Worm (Caenorhabditis elegans) whole organism, young adult: ENCODE results near the gene B0024.15.

Source experiments
- B0035.1 ChIP-seq: sonication (generic microtip); optimal IDR thresholded peaks from 2 replicates; lab custom pipeline; 2016; ENCODE audit warnings: missing genetic modification characterization, mild to moderate bottlenecking, missing compliant biosample characterization, missing genotype, missing genetic modification reagents
- B0261.1 ChIP-seq: sonication (generic microtip); optimal IDR thresholded peaks from 2 replicates; lab custom pipeline; 2016; ENCODE audit warnings: mild to moderate bottlenecking, missing genetic modification characterization, moderate library complexity, missing compliant biosample characterization
- C06A6.2 ChIP-seq: fragments of 200-800 bp; sonication (Bioruptor generic); conservative IDR thresholded peaks from 2 replicates; pipeline ENCODE4 v1.3.6; 2022; ENCODE audit warnings: missing genetic modification characterization, missing compliant biosample characterization
- D2030.7 ChIP-seq: fragments of 200-800 bp; sonication (Bioruptor generic); IDR thresholded peaks from 2 replicates; pipeline ENCODE4 v1.3.6; 2022; ENCODE audit warnings: missing genetic modification reagents, missing genetic modification characterization, missing compliant biosample characterization
- F10E7.11 ChIP-seq: sonication (generic microtip); optimal IDR thresholded peaks from 2 replicates; lab custom pipeline; 2017; ENCODE audit warnings: mild to moderate bottlenecking, missing genetic modification characterization, moderate library complexity, missing compliant biosample characterization
- F22D6.2 ChIP-seq: sonication (generic microtip); optimal IDR thresholded peaks from 2 replicates; lab custom pipeline; 2016; ENCODE audit warnings: mild to moderate bottlenecking, missing genetic modification characterization, missing compliant biosample characterization
- F23B12.7 ChIP-seq: sonication (generic microtip); optimal IDR thresholded peaks from 2 replicates; lab custom pipeline; 2017; ENCODE audit warnings: missing genetic modification characterization, mild to moderate bottlenecking, missing compliant biosample characterization, antibody characterized with exemption, moderate library complexity; ENCODE audit not compliant: insufficient read depth
- F39B2.1 ChIP-seq: fragments of 200-800 bp; sonication (Bioruptor generic); IDR thresholded peaks from 2 replicates; pipeline ENCODE4 v1.3.6; 2022; ENCODE audit warnings: missing genetic modification reagents, missing genetic modification characterization, missing compliant biosample characterization
- F52B5.7 ChIP-seq: sonication (generic microtip); optimal IDR thresholded peaks from 2 replicates; lab custom pipeline; 2016; ENCODE audit warnings: mild to moderate bottlenecking, missing genetic modification characterization, missing compliant biosample characterization
- F57C9.4 ChIP-seq: sonication (generic microtip); optimal IDR thresholded peaks from 2 replicates; lab custom pipeline; 2017; ENCODE audit warnings: mild to moderate bottlenecking, missing genetic modification characterization, missing compliant biosample characterization
- K12H6.12 ChIP-seq: fragments of 200-800 bp; sonication (Bioruptor generic); optimal IDR thresholded peaks from 2 replicates; lab custom pipeline; 2018; ENCODE audit warnings: mild to moderate bottlenecking, missing genetic modification characterization, missing compliant biosample characterization
- Y79H2A.3 ChIP-seq: fragments of 200-800 bp; sonication (Bioruptor generic); conservative IDR thresholded peaks from 2 replicates; pipeline ENCODE4 v1.3.6; 2022; ENCODE audit warnings: missing genetic modification reagents, missing genetic modification characterization, missing compliant biosample characterization
- ZK185.1 ChIP-seq: sonication (generic microtip); optimal IDR thresholded peaks from 2 replicates; lab custom pipeline; 2016; ENCODE audit warnings: mild to moderate bottlenecking, missing genetic modification characterization, missing compliant biosample characterization; ENCODE audit not compliant: poor library complexity, severe bottlenecking
- attf-5 ChIP-seq: fragments of 200-800 bp; sonication (Bioruptor generic); optimal IDR thresholded peaks from 2 replicates; lab custom pipeline; 2018; ENCODE audit warnings: mild to moderate bottlenecking, missing genetic modification characterization, missing compliant biosample characterization
- attf-6 ChIP-seq: fragments of 200-800 bp; sonication (Bioruptor generic); IDR thresholded peaks from 2 replicates; pipeline ENCODE4 v1.3.6; 2022; ENCODE audit warnings: missing genetic modification reagents, missing genetic modification characterization, missing compliant biosample characterization
- cebp-1 ChIP-seq, 2 experiments: fragments of 200-800 bp in 1 of 2; sonication (Bioruptor generic) in 1 of 2; sonication (generic microtip) in 1 of 2; IDR thresholded peaks in 1 of 2; optimal IDR thresholded peaks in 1 of 2; 2 replicates each; pipeline versions ENCODE4 v1.3.6 to Lab custom; 2017 to 2022; ENCODE audit warnings: missing compliant biosample characterization in 2 of 2, missing genetic modification characterization in 2 of 2, mild to moderate bottlenecking in 1 of 2, missing genetic modification reagents in 1 of 2, moderate library complexity in 1 of 2
- cebp-2 ChIP-seq: fragments of 200-800 bp; sonication (Bioruptor generic); IDR thresholded peaks from 2 replicates; pipeline ENCODE4 v1.3.6; 2022; ENCODE audit warnings: missing genetic modification characterization, missing compliant biosample characterization
- ceh-100 ChIP-seq: fragments of 200-800 bp; sonication (Bioruptor generic); IDR thresholded peaks from 2 replicates; pipeline ENCODE4 v1.3.6; 2022; ENCODE audit warnings: missing genetic modification reagents, missing genetic modification characterization, missing compliant biosample characterization
- ceh-58 ChIP-seq: fragments of 200-800 bp; sonication (Bioruptor generic); IDR thresholded peaks from 2 replicates; pipeline ENCODE4 v1.3.6; 2022; ENCODE audit warnings: missing genetic modification characterization, missing compliant biosample characterization
- ceh-79 ChIP-seq: sonication (generic microtip); optimal IDR thresholded peaks from 2 replicates; lab custom pipeline; 2017; ENCODE audit warnings: mild to moderate bottlenecking, missing genetic modification characterization, missing compliant biosample characterization
- die-1 ChIP-seq: sonication (generic microtip); optimal IDR thresholded peaks from 2 replicates; lab custom pipeline; 2016; ENCODE audit warnings: missing genotype, mild to moderate bottlenecking, missing genetic modification characterization, missing compliant biosample characterization
- dpff-1 ChIP-seq: sonication (generic microtip); optimal IDR thresholded peaks from 2 replicates; lab custom pipeline; 2017; ENCODE audit warnings: mild to moderate bottlenecking, missing genetic modification characterization, missing compliant biosample characterization
- egl-44 ChIP-seq: fragments of 200-800 bp; sonication (Bioruptor generic); IDR thresholded peaks from 2 replicates; pipeline ENCODE4 v1.3.6; 2022; ENCODE audit warnings: missing genetic modification reagents, missing genetic modification characterization, missing compliant biosample characterization
- egrh-3 ChIP-seq: fragments of 200-800 bp; sonication (Bioruptor generic); IDR thresholded peaks from 2 replicates; pipeline ENCODE4 v1.3.6; 2022; ENCODE audit warnings: missing genetic modification reagents, missing genetic modification characterization, missing compliant biosample characterization
- ets-4 ChIP-seq: fragments of 200-800 bp; sonication (Bioruptor generic); optimal IDR thresholded peaks from 2 replicates; lab custom pipeline; 2018; ENCODE audit warnings: mild to moderate bottlenecking, missing genetic modification characterization, missing compliant biosample characterization
- fkh-3 ChIP-seq: sonication (generic microtip); optimal IDR thresholded peaks from 2 replicates; lab custom pipeline; 2016; ENCODE audit warnings: mild to moderate bottlenecking, missing genetic modification characterization, missing compliant biosample characterization
- him-1 ChIP-seq: sonication (generic microtip); optimal IDR thresholded peaks from 2 replicates; lab custom pipeline; 2016; ENCODE audit warnings: missing genotype, missing genetic modification reagents, missing genetic modification characterization, missing compliant biosample characterization
- hlh-12 ChIP-seq: sonication (generic microtip); optimal IDR thresholded peaks from 2 replicates; lab custom pipeline; 2016; ENCODE audit warnings: missing genetic modification characterization, missing compliant biosample characterization
- hlh-26 ChIP-seq: fragments of 200-800 bp; sonication (Bioruptor generic); conservative IDR thresholded peaks from 2 replicates; pipeline ENCODE4 v1.3.6; 2022; ENCODE audit warnings: missing genetic modification reagents, missing genetic modification characterization, missing compliant biosample characterization
- hmg-20 ChIP-seq: fragments of 200-800 bp; sonication (Bioruptor generic); IDR thresholded peaks from 2 replicates; pipeline ENCODE4 v1.3.6; 2022; ENCODE audit warnings: missing genetic modification reagents, missing genetic modification characterization, missing compliant biosample characterization
- lag-1 ChIP-seq: fragments of 200-800 bp; sonication (Bioruptor generic); IDR thresholded peaks from 2 replicates; pipeline ENCODE4 v1.3.6; 2022; ENCODE audit warnings: missing genetic modification reagents, missing genetic modification characterization, missing compliant biosample characterization
- lin-35 ChIP-seq, 3 experiments: fragments of 150-350 bp in 2 of 3; sonication (generic microtip) in 1 of 3; optimal IDR thresholded peaks; 2 replicates each; lab custom pipeline; 2014 to 2018; ENCODE audit warnings: missing biosample characterization in 3 of 3, missing genetic modification characterization in 3 of 3, missing genetic modification reagents in 3 of 3
- lin-54 ChIP-seq: fragments of 200-800 bp; sonication (Bioruptor generic); optimal IDR thresholded peaks from 2 replicates; lab custom pipeline; 2018; ENCODE audit warnings: mild to moderate bottlenecking, missing genetic modification characterization, missing compliant biosample characterization
- lsl-1 ChIP-seq: fragments of 200-800 bp; sonication (Bioruptor generic); optimal IDR thresholded peaks from 2 replicates; lab custom pipeline; 2018; ENCODE audit warnings: mild to moderate bottlenecking, missing genetic modification characterization, moderate library complexity, missing compliant biosample characterization
- madf-3 ChIP-seq: fragments of 200-800 bp; sonication (Bioruptor generic); IDR thresholded peaks from 2 replicates; pipeline ENCODE4 v1.3.6; 2022; ENCODE audit warnings: missing genetic modification reagents, missing genetic modification characterization, missing compliant biosample characterization
- nhr-80 ChIP-seq: sonication (generic microtip); optimal IDR thresholded peaks from 2 replicates; lab custom pipeline; 2016; ENCODE audit warnings: missing genetic modification characterization, missing compliant biosample characterization
- rcor-1 ChIP-seq: fragments of 200-800 bp; sonication (Bioruptor generic); IDR thresholded peaks from 2 replicates; pipeline ENCODE4 v1.3.6; 2022; ENCODE audit warnings: missing genetic modification reagents, missing genetic modification characterization, missing compliant biosample characterization
- rpc-1 ChIP-seq, 2 experiments: fragments of 150-350 bp in 1 of 2; sonication (generic microtip) in 1 of 2; optimal IDR thresholded peaks; 2 replicates each; lab custom pipeline; 2014 to 2018; ENCODE audit warnings: missing biosample characterization in 1 of 2, missing genetic modification characterization in 1 of 2, missing genetic modification reagents in 1 of 2, missing genotype in 1 of 2
- sea-2 ChIP-seq: fragments of 200-800 bp; sonication (Bioruptor generic); IDR thresholded peaks from 2 replicates; pipeline ENCODE4 v1.3.6; 2022; ENCODE audit warnings: missing genetic modification characterization, missing compliant biosample characterization
- tlf-1 ChIP-seq: fragments of 200-800 bp; sonication (Bioruptor generic); optimal IDR thresholded peaks from 2 replicates; lab custom pipeline; 2018; ENCODE audit warnings: mild to moderate bottlenecking, missing genetic modification characterization, missing compliant biosample characterization
- unc-130 ChIP-seq: sonication (generic microtip); optimal IDR thresholded peaks from 2 replicates; lab custom pipeline; 2016; ENCODE audit warnings: missing genetic modification reagents, missing genetic modification characterization, missing compliant biosample characterization
- unc-62 ChIP-seq: fragments of 150-350 bp; optimal IDR thresholded peaks from 2 replicates; lab custom pipeline; 2014; ENCODE audit warnings: missing biosample characterization, missing genetic modification reagents, missing genetic modification characterization
- zim-3 ChIP-seq: sonication (generic microtip); optimal IDR thresholded peaks from 2 replicates; lab custom pipeline; 2017; ENCODE audit warnings: mild to moderate bottlenecking, missing genetic modification characterization, moderate library complexity, missing compliant biosample characterization
- ztf-25 ChIP-seq: fragments of 200-800 bp; sonication (Bioruptor generic); IDR thresholded peaks from 2 replicates; pipeline ENCODE4 v1.3.6; 2022; ENCODE audit warnings: missing genetic modification reagents, missing genetic modification characterization, missing compliant biosample characterization
- ztf-28 ChIP-seq: fragments of 200-800 bp; sonication (Bioruptor generic); IDR thresholded peaks from 2 replicates; pipeline ENCODE4 v1.3.6; 2022; ENCODE audit warnings: missing genetic modification reagents, missing genetic modification characterization, missing compliant biosample characterization
- ztf-3 ChIP-seq: fragments of 200-800 bp; sonication (Bioruptor generic); optimal IDR thresholded peaks from 2 replicates; lab custom pipeline; 2018; ENCODE audit warnings: mild to moderate bottlenecking, missing genetic modification characterization, missing compliant biosample characterization
- ztf-6 ChIP-seq: fragments of 200-800 bp; sonication (Bioruptor generic); IDR thresholded peaks from 2 replicates; pipeline ENCODE4 v1.3.6; 2022; ENCODE audit warnings: missing genetic modification reagents, missing genetic modification characterization, missing compliant biosample characterization

Gene B0024.15

DNA sequence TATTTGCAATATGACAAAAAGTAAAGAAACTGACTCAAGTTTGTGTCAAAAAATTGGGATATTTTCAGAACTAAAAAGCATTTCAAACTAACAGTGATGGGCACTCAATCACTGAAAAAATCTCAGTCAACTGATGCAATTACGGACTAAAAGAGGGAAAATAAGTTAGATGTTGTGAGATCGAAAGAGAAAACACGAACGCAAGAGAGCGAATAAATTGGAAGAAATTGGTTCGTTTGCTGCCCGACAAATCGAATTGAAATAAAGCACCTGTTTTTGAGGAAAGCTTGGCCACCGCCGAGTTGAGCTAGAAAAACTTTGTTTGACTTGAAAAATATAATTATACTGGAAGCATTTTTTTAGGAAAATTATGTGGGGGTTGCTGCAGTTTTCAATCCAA is 23.8 kb upstream of the B0024.15 start:
- no peak for TF ChIP-seq hmg-20 (GFP tag; lab: Robert Waterston, UW)
- no peak for TF ChIP-seq B0035.1 (tag; lab: Kevin White, UChicago)
- no peak for TF ChIP-seq lin-35 (GFP tag; optimal IDR thresholded peaks at IDR 0.05; lab: Kevin White, UChicago)
- TF ChIP-seq madf-3 (GFP tag; lab: Robert Waterston, UW) = no peak
- no peak for TF ChIP-seq ztf-6 (GFP tag; lab: Robert Waterston, UW)
- no peak for TF ChIP-seq hlh-12 (tag; lab: Kevin White, UChicago)
- TF ChIP-seq C06A6.2 (GFP tag; lab: Robert Waterston, UW) = no peak
- no peak for TF ChIP-seq lag-1 (GFP tag; lab: Robert Waterston, UW)
- TF ChIP-seq rcor-1 = no peak
- TF ChIP-seq F57C9.4 (tag; lab: Kevin White, UChicago) = no peak
- no peak for TF ChIP-seq sea-2 (GFP tag; lab: Robert Waterston, UW)
- TF ChIP-seq egrh-3 = no peak
- no peak for TF ChIP-seq attf-6 (GFP tag; lab: Robert Waterston, UW)
- TF ChIP-seq F23B12.7 = no peak
- TF ChIP-seq him-1 = no peak

DNA sequence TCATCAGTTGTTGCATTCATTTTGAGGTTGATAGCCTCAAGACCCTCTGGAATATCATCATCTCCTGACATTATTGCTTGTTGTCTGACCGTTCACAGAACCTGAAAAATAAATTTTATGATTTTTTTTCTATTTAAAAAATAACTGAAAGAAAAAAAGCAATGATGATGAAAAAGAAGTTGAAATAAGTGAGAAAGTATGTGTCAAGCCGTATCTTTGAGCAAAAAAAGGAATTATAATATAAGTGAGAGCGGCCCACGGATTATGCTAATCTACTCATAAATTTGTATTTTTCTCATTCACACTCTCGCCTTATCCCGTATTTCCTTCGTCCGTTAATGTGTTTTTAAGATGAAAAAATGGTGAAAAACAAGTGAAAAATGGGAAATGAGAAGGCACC is 19.6 kb upstream of the B0024.15 start, which contains the start of gene ric-4:
Gene ric-4 (minus strand): TSS at position 101 of the 400 bp plus-strand sequence.
- TF ChIP-seq Y79H2A.3 (GFP tag; lab: Robert Waterston, UW) = no peak
- no peak for TF ChIP-seq lin-54
- TF ChIP-seq egl-44 = no peak
- TF ChIP-seq ztf-6 (GFP tag; lab: Robert Waterston, UW) = no peak
- no peak for TF ChIP-seq F22D6.2 (tag; lab: Kevin White, UChicago)
- no peak for TF ChIP-seq ZK185.1
- TF ChIP-seq unc-62 = no peak

DNA sequence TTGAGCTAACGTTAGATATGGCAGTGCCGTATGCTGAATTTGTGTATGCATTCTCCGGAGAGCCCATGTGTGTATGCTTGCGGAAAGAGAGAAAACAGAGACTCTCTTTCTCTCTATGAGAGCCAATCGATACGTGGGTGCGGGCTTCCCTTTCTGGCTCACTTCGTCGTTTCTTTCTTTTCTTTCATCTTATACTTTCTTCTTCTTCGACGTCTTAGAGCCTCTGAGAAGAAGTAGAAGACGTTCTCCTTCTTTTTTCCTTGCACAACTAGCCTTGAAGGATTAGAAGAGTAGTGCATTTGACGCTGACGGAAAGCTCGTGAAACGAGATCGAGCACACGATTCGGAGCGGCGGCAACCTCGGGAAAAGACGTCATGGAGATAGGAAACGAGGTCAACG is 16.0 kb upstream of the B0024.15 start:
- TF ChIP-seq ztf-28 (GFP tag; lab: Robert Waterston, UW) (no peak), D2030.7 (no peak), zim-3 (tag; lab: Kevin White, UChicago) (no peak), K12H6.12 (peak; percentile 26), lsl-1 (GFP tag; lab: Kevin White, UChicago) (no peak), F39B2.1 (GFP tag; lab: Robert Waterston, UW) (no peak), F52B5.7 (no peak), ceh-100 (GFP tag; lab: Robert Waterston, UW) (no peak), rpc-1 (optimal IDR thresholded peaks at IDR 0.05; lab: Kevin White, UChicago) (no peak), rpc-1 (tag; optimal IDR thresholded peaks at IDR 0.05; lab: Kevin White, UChicago) (no peak), hlh-26 (no peak), ceh-58 (no peak), tlf-1 (GFP tag; lab: Kevin White, UChicago) (no peak), cebp-1 (GFP tag; IDR thresholded peaks at IDR 0.05; lab: Robert Waterston, UW) (0 out of 2 replicates have a peak, but pooled peaks have one; percentile 3), cebp-1 (tag; optimal IDR thresholded peaks at IDR 0.05; lab: Kevin White, UChicago) (peak; percentile 18), ztf-25 (no peak), ets-4 (GFP tag; lab: Kevin White, UChicago) (no peak), ceh-79 (tag; lab: Kevin White, UChicago) (no peak), attf-6 (GFP tag; lab: Robert Waterston, UW) (no peak), attf-5 (peak; percentile 0), die-1 (no peak), dpff-1 (no peak), nhr-80 (tag; lab: Kevin White, UChicago) (no peak), ztf-6 (GFP tag; lab: Robert Waterston, UW) (no peak), unc-130 (GFP tag; lab: Kevin White, UChicago) (no peak), ztf-3 (GFP tag; lab: Kevin White, UChicago) (no peak), cebp-2 (GFP tag; lab: Robert Waterston, UW) (no peak), fkh-3 (tag; lab: Kevin White, UChicago) (no peak), F10E7.11 (tag; lab: Kevin White, UChicago) (no peak), B0261.1 (no peak), C06A6.2 (GFP tag; lab: Robert Waterston, UW) (no peak)
